Worm (Caenorhabditis elegans) whole organism, midembryonic: ENCODE data around the gene F10C2.3.

Experiments used
- T22C8.4 ChIP-seq: fragments of 200-800 bp; sonication (Bioruptor generic); IDR thresholded peaks from 2 replicates; pipeline ENCODE4 v1.3.6; 2022; ENCODE audit warnings: missing genetic modification characterization, missing compliant biosample characterization
- cog-1 ChIP-seq: sonication (generic microtip); optimal IDR thresholded peaks from 2 replicates; lab custom pipeline; 2016; ENCODE audit warnings: missing genetic modification characterization, missing compliant biosample characterization
- flt-1 ChIP-seq: fragments of 200-800 bp; sonication (Bioruptor generic); IDR thresholded peaks from 2 replicates; pipeline ENCODE4 v1.3.6; 2022; ENCODE audit warnings: missing genetic modification characterization, missing compliant biosample characterization
- med-1 ChIP-seq: sonication (generic microtip); optimal IDR thresholded peaks from 2 replicates; lab custom pipeline; 2017; ENCODE audit warnings: missing genetic modification characterization, mild to moderate bottlenecking, missing compliant biosample characterization, antibody characterized with exemption, missing genetic modification reagents; ENCODE audit not compliant: insufficient read depth
- ref-1 ChIP-seq: fragments of 200-800 bp; sonication (Bioruptor generic); conservative IDR thresholded peaks from 2 replicates; pipeline ENCODE4 v1.3.6; 2022; ENCODE audit warnings: missing genetic modification reagents, missing genetic modification characterization, missing compliant biosample characterization
- tab-1 ChIP-seq: fragments of 200-800 bp; sonication (Bioruptor generic); IDR thresholded peaks from 2 replicates; pipeline ENCODE4 v1.3.6; 2022; ENCODE audit warnings: missing genetic modification characterization, missing compliant biosample characterization
- ztf-29 ChIP-seq: fragments of 200-800 bp; sonication (Bioruptor generic); IDR thresholded peaks from 2 replicates; pipeline ENCODE4 v1.3.6; 2022; ENCODE audit warnings: missing genetic modification reagents, missing genetic modification characterization, missing compliant biosample characterization

- TF ChIP-seq ref-1 (GFP tag; lab: Robert Waterston, UW) (no peak), cog-1 (tag; lab: Kevin White, UChicago) (no peak), ztf-29 (GFP tag; lab: Robert Waterston, UW) (no peak), flt-1 (GFP tag; lab: Robert Waterston, UW) (no peak), tab-1 (GFP tag; lab: Robert Waterston, UW) (no peak), T22C8.4 (GFP tag; lab: Robert Waterston, UW) (no peak), med-1 (no peak)
Observed at ce11 chrV:12068437-12068836, 48.3 kb downstream of the F10C2.3 start, which contains the start of gene kmo-2.
